Fruit fly (Drosophila melanogaster) whole organism, embryonic: ENCODE data around the gene CG33702.
A peak's percentile ranks its signal among the peaks of the same experiment; 100 is the strongest.

ENCODE experiments used
- Abd-B ChIP-seq: fragments of 200-800 bp; sonication (Bioruptor generic); optimal IDR thresholded peaks from 2 replicates; lab custom pipeline; 2018; ENCODE audit warnings: missing biosample characterization, mild to moderate bottlenecking, missing genetic modification characterization, moderate library complexity
- Aef1 ChIP-seq: fragments of 200-800 bp; sonication (Bioruptor generic); IDR thresholded peaks from 3 replicates; pipeline ENCODE4 v1.3.6; 2022; ENCODE audit warnings: missing biosample characterization, missing genetic modification characterization
- CG11085 ChIP-seq: fragments of 200-800 bp; sonication (Bioruptor generic); IDR thresholded peaks from 2 replicates; pipeline ENCODE4 v1.3.6; 2022; ENCODE audit warnings: missing biosample characterization, missing genetic modification characterization
- CG12219 ChIP-seq: fragments of 200-800 bp; sonication (Bioruptor generic); optimal IDR thresholded peaks from 3 replicates; lab custom pipeline; 2018; ENCODE audit warnings: missing biosample characterization, mild to moderate bottlenecking, missing genetic modification characterization
- CG12744 ChIP-seq: fragments of 200-800 bp; sonication (Bioruptor generic); optimal IDR thresholded peaks from 2 replicates; lab custom pipeline; 2016; ENCODE audit warnings: missing biosample characterization, missing genetic modification characterization
- CG12942 ChIP-seq: fragments of 200-800 bp; sonication (Bioruptor generic); optimal IDR thresholded peaks from 3 replicates; lab custom pipeline; 2016; ENCODE audit warnings: missing biosample characterization, missing genetic modification characterization
- CG14860 ChIP-seq: fragments of 200-800 bp; sonication (Bioruptor generic); IDR thresholded peaks from 3 replicates; pipeline ENCODE4 v1.3.6; 2022; ENCODE audit warnings: missing biosample characterization, missing genetic modification characterization; ENCODE audit not compliant: partially characterized antibody
- CG15073 ChIP-seq: fragments of 200-800 bp; sonication (Bioruptor generic); optimal IDR thresholded peaks from 2 replicates; lab custom pipeline; 2016; ENCODE audit warnings: missing biosample characterization, missing genetic modification characterization
- CG16863 ChIP-seq: fragments of 200-800 bp; sonication (Bioruptor generic); optimal IDR thresholded peaks from 3 replicates; lab custom pipeline; 2016; ENCODE audit warnings: missing biosample characterization, missing genetic modification characterization
- CG18764 ChIP-seq: fragments of 200-800 bp; sonication (Bioruptor generic); optimal IDR thresholded peaks from 3 replicates; lab custom pipeline; 2016; ENCODE audit warnings: missing biosample characterization, missing genetic modification characterization
- CG3163 ChIP-seq: fragments of 200-800 bp; sonication (Bioruptor generic); optimal IDR thresholded peaks from 3 replicates; lab custom pipeline; 2016; ENCODE audit warnings: missing biosample characterization, missing genetic modification characterization
- CG34376 ChIP-seq: fragments of 200-800 bp; sonication (Bioruptor generic); optimal IDR thresholded peaks from 2 replicates; lab custom pipeline; 2018; ENCODE audit warnings: missing biosample characterization, mild to moderate bottlenecking, missing genetic modification characterization
- CG4328 ChIP-seq: fragments of 200-800 bp; sonication (Bioruptor generic); optimal IDR thresholded peaks from 3 replicates; lab custom pipeline; 2017; ENCODE audit warnings: missing biosample characterization, missing genetic modification reagents, missing genetic modification characterization
- CG4360 ChIP-seq: fragments of 200-800 bp; sonication (Bioruptor generic); IDR thresholded peaks from 2 replicates; pipeline ENCODE4 v1.3.6; 2022; ENCODE audit warnings: missing biosample characterization, missing genetic modification characterization
- CG6254 ChIP-seq: fragments of 200-800 bp; sonication (Bioruptor generic); optimal IDR thresholded peaks from 3 replicates; lab custom pipeline; 2017; ENCODE audit warnings: mild to moderate bottlenecking, missing biosample characterization, missing genetic modification reagents, missing genetic modification characterization
- H2.0 ChIP-seq: fragments of 200-800 bp; sonication (Bioruptor generic); IDR thresholded peaks from 2 replicates; pipeline ENCODE4 v1.3.6; 2022; ENCODE audit warnings: missing biosample characterization, missing genetic modification characterization
- HHEX ChIP-seq: fragments of 200-800 bp; sonication (Bioruptor generic); optimal IDR thresholded peaks from 3 replicates; lab custom pipeline; 2017; ENCODE audit warnings: missing biosample characterization, mild to moderate bottlenecking, missing genetic modification characterization, missing genetic modification reagents
- Hand ChIP-seq: fragments of 200-800 bp; sonication (Bioruptor generic); optimal IDR thresholded peaks from 2 replicates; lab custom pipeline; 2017; ENCODE audit warnings: mild to moderate bottlenecking, missing biosample characterization, missing genetic modification reagents, missing genetic modification characterization
- Lhr ChIP-seq: fragments of 200-800 bp; sonication (Bioruptor generic); optimal IDR thresholded peaks from 3 replicates; lab custom pipeline; 2017; ENCODE audit warnings: mild to moderate bottlenecking, missing biosample characterization, missing genetic modification reagents, missing genetic modification characterization
- MBD-R2 ChIP-seq: fragments of 200-800 bp; sonication (Bioruptor generic); IDR thresholded peaks from 2 replicates; pipeline ENCODE4 v1.3.6; 2022; ENCODE audit warnings: missing biosample characterization, missing genetic modification characterization
- Mes4 ChIP-seq: fragments of 200-800 bp; sonication (Bioruptor generic); optimal IDR thresholded peaks from 2 replicates; lab custom pipeline; 2016; ENCODE audit warnings: missing biosample characterization, missing genetic modification characterization
- Rfx ChIP-seq: fragments of 200-800 bp; sonication (Bioruptor generic); IDR thresholded peaks from 2 replicates; pipeline ENCODE4 v1.3.6; 2022; ENCODE audit warnings: missing biosample characterization, missing genetic modification characterization
- Ssrp ChIP-seq: fragments of 200-800 bp; sonication (Bioruptor generic); optimal IDR thresholded peaks from 2 replicates; lab custom pipeline; 2018; ENCODE audit warnings: missing biosample characterization, mild to moderate bottlenecking, missing genetic modification characterization, moderate library complexity
- Trl ChIP-seq, 3 experiments: fragments of >200 bp in 2 of 3; fragments of 200-800 bp in 1 of 3; sonication (Bioruptor generic) in 1 of 3; optimal IDR thresholded peaks; 2 replicates in 1 of 3; 3 replicates in 2 of 3; lab custom pipeline; 2016 to 2017; ENCODE audit warnings: missing biosample characterization in 1 of 3, missing genetic modification characterization in 1 of 3
- bowl ChIP-seq: fragments of 200-800 bp; sonication (Bioruptor generic); IDR thresholded peaks from 2 replicates; pipeline ENCODE4 v1.3.6; 2022; ENCODE audit warnings: missing biosample characterization, missing genetic modification characterization
- br ChIP-seq: fragments of >200 bp; optimal IDR thresholded peaks from 2 replicates; lab custom pipeline; 2017
- chinmo ChIP-seq: fragments of 200-800 bp; sonication (Bioruptor generic); IDR thresholded peaks from 4 replicates; pipeline ENCODE4 v1.3.6; 2022; ENCODE audit warnings: missing biosample characterization, missing genetic modification characterization; ENCODE audit not compliant: partially characterized antibody
- chm ChIP-seq: fragments of 200-800 bp; sonication (Bioruptor generic); IDR thresholded peaks from 2 replicates; pipeline ENCODE4 v1.3.6; 2022; ENCODE audit warnings: missing biosample characterization, missing genetic modification characterization
- da ChIP-seq: fragments of 200-800 bp; sonication (Bioruptor generic); optimal IDR thresholded peaks from 2 replicates; lab custom pipeline; 2016; ENCODE audit warnings: missing biosample characterization, missing genetic modification characterization
- danr ChIP-seq: fragments of 200-800 bp; sonication (Bioruptor generic); IDR thresholded peaks from 2 replicates; pipeline ENCODE4 v1.3.6; 2022; ENCODE audit warnings: missing biosample characterization, missing genetic modification characterization
- dysf ChIP-seq: fragments of 200-800 bp; sonication (Bioruptor generic); IDR thresholded peaks from 3 replicates; pipeline ENCODE4 v1.3.6; 2022; ENCODE audit warnings: missing biosample characterization, missing genetic modification characterization
- emc ChIP-seq: fragments of 200-800 bp; sonication (Bioruptor generic); optimal IDR thresholded peaks from 2 replicates; lab custom pipeline; 2016; ENCODE audit warnings: missing biosample characterization, missing genetic modification characterization
- gsb-n ChIP-seq: fragments of 200-800 bp; sonication (Bioruptor generic); optimal IDR thresholded peaks from 3 replicates; lab custom pipeline; 2018; ENCODE audit warnings: missing biosample characterization, mild to moderate bottlenecking, missing genetic modification characterization
- hbn ChIP-seq: fragments of 200-800 bp; sonication (Bioruptor generic); IDR thresholded peaks from 2 replicates; pipeline ENCODE4 v1.3.6; 2022; ENCODE audit warnings: missing biosample characterization, missing genetic modification characterization; ENCODE audit not compliant: partially characterized antibody
- her ChIP-seq: fragments of 200-800 bp; sonication (Bioruptor generic); optimal IDR thresholded peaks from 2 replicates; lab custom pipeline; 2016; ENCODE audit warnings: missing biosample characterization, missing genetic modification characterization
- inv ChIP-seq: fragments of 200-800 bp; sonication (Bioruptor generic); IDR thresholded peaks from 2 replicates; pipeline ENCODE4 v1.3.6; 2022; ENCODE audit warnings: missing biosample characterization, missing genetic modification characterization; ENCODE audit not compliant: partially characterized antibody
- kah ChIP-seq: fragments of 200-800 bp; sonication (Bioruptor generic); optimal IDR thresholded peaks from 2 replicates; lab custom pipeline; 2018; ENCODE audit warnings: missing biosample characterization, mild to moderate bottlenecking, missing genetic modification characterization
- kay ChIP-seq: fragments of 200-800 bp; sonication (Bioruptor generic); optimal IDR thresholded peaks from 2 replicates; lab custom pipeline; 2016; ENCODE audit warnings: missing biosample characterization, missing genetic modification characterization
- knrl ChIP-seq: fragments of 200-800 bp; sonication (Bioruptor generic); IDR thresholded peaks from 3 replicates; pipeline ENCODE4 v1.3.6; 2022; ENCODE audit warnings: missing biosample characterization, missing genetic modification characterization; ENCODE audit not compliant: partially characterized antibody
- mam ChIP-seq: fragments of 200-800 bp; sonication (Bioruptor generic); optimal IDR thresholded peaks from 3 replicates; lab custom pipeline; 2016; ENCODE audit warnings: missing biosample characterization, missing genetic modification characterization
- prd ChIP-seq, 3 experiments: fragments of >200 bp in 2 of 3; fragments of 200-800 bp in 1 of 3; sonication (Bioruptor generic) in 1 of 3; optimal IDR thresholded peaks in 2 of 3; IDR thresholded peaks in 1 of 3; 2 replicates in 2 of 3; 3 replicates in 1 of 3; pipeline versions ENCODE4 v1.3.6 to Lab custom; 2017 to 2022; ENCODE audit warnings: missing biosample characterization in 1 of 3, missing genetic modification characterization in 1 of 3
- pros ChIP-seq: fragments of 200-800 bp; sonication (Bioruptor generic); optimal IDR thresholded peaks from 3 replicates; lab custom pipeline; 2019; ENCODE audit warnings: missing biosample characterization, mild to moderate bottlenecking, missing genetic modification characterization, moderate library complexity
- row ChIP-seq: fragments of 200-800 bp; sonication (Bioruptor generic); IDR thresholded peaks from 3 replicates; pipeline ENCODE4 v1.3.6; 2022; ENCODE audit warnings: missing biosample characterization, missing genetic modification characterization
- sens ChIP-seq: fragments of 200-800 bp; sonication (Bioruptor generic); peaks from one replicate; lab custom pipeline; 2016; ENCODE audit warnings: missing biosample characterization, missing genetic modification characterization
- slbo ChIP-seq: fragments of 200-800 bp; sonication (Bioruptor generic); IDR thresholded peaks from 2 replicates; pipeline ENCODE4 v1.3.6; 2022; ENCODE audit warnings: missing biosample characterization, missing genetic modification characterization
- slou ChIP-seq: fragments of 200-800 bp; sonication (Bioruptor generic); optimal IDR thresholded peaks from 3 replicates; lab custom pipeline; 2016; ENCODE audit warnings: missing biosample characterization, missing genetic modification characterization
- sr ChIP-seq: fragments of 200-800 bp; sonication (Bioruptor generic); IDR thresholded peaks from 3 replicates; pipeline ENCODE4 v1.3.6; 2022; ENCODE audit warnings: missing biosample characterization, missing genetic modification characterization
- tup ChIP-seq: fragments of 200-800 bp; sonication (Bioruptor generic); optimal IDR thresholded peaks from 2 replicates; lab custom pipeline; 2016; ENCODE audit warnings: missing biosample characterization, mild to moderate bottlenecking, missing genetic modification characterization, moderate library complexity
- unpg ChIP-seq: fragments of 200-800 bp; sonication (Bioruptor generic); optimal IDR thresholded peaks from 3 replicates; lab custom pipeline; 2018; ENCODE audit warnings: missing biosample characterization, mild to moderate bottlenecking, missing genetic modification characterization, moderate library complexity
- vfl ChIP-seq: fragments of 200-800 bp; sonication (Bioruptor generic); optimal IDR thresholded peaks from 2 replicates; lab custom pipeline; 2016; ENCODE audit warnings: missing biosample characterization, missing genetic modification characterization
- wor ChIP-seq: fragments of 200-800 bp; sonication (Bioruptor generic); IDR thresholded peaks from 2 replicates; pipeline ENCODE4 v1.3.6; 2022; ENCODE audit warnings: missing biosample characterization, missing genetic modification characterization

Gene CG33702

dm6 chr3L:9546875-9547324 lies 33.7 kb upstream of the CG33702 start, which contains the start of gene CG42673 (continued):
- TF ChIP-seq dysf (GFP tag; lab: Robert Waterston, UW), result no peak
- peak; percentile 99 for TF ChIP-seq CG3163
- no peak for TF ChIP-seq unpg (GFP tag; lab: Kevin White, UChicago)
- no peak for TF ChIP-seq inv (GFP tag; lab: Robert Waterston, UW)
- peak; percentile 0 for TF ChIP-seq CG34376 (GFP tag; lab: Kevin White, UChicago)
- TF ChIP-seq CG18764 (GFP tag; lab: Kevin White, UChicago), result no peak
- no peak for TF ChIP-seq CG12942 (GFP tag; lab: Kevin White, UChicago)
- no peak for TF ChIP-seq HHEX
- TF ChIP-seq kay (GFP tag; lab: Kevin White, UChicago), result no peak
- peak; percentile 13; the same call in 1 of the 2 replicates for TF ChIP-seq slbo (GFP tag; lab: Robert Waterston, UW)
- no peak for TF ChIP-seq Lhr (GFP tag; lab: Kevin White, UChicago)
- TF ChIP-seq tup, result no peak
- TF ChIP-seq Hand, result peak; percentile 28
- peak; percentile 47; the same call in 1 of the 2 replicates for TF ChIP-seq hbn (GFP tag; lab: Robert Waterston, UW)
- no peak for TF ChIP-seq H2.0
- no peak for TF ChIP-seq row (GFP tag; lab: Robert Waterston, UW)
- TF ChIP-seq knrl, result no peak
- TF ChIP-seq CG15073 (GFP tag; lab: Kevin White, UChicago), result no peak
- no peak for TF ChIP-seq vfl (GFP tag; lab: Kevin White, UChicago)
- no peak for TF ChIP-seq prd (optimal IDR thresholded peaks at IDR 0.05; lab: Kevin White, UChicago)
- no peak for TF ChIP-seq prd (GFP tag; IDR thresholded peaks at IDR 0.05; lab: Robert Waterston, UW)
- TF ChIP-seq slou (GFP tag; lab: Kevin White, UChicago), result no peak
- TF ChIP-seq Trl (optimal IDR thresholded peaks at IDR 0.05; lab: Kevin White, UChicago), result peak; percentile 86 to 89
- TF ChIP-seq Trl (GFP tag; optimal IDR thresholded peaks at IDR 0.05; lab: Kevin White, UChicago), result peak; percentile 15
- no peak for TF ChIP-seq danr (GFP tag; lab: Robert Waterston, UW)
- peak; percentile 17 for TF ChIP-seq her (GFP tag; lab: Kevin White, UChicago)
- TF ChIP-seq Rfx (GFP tag; lab: Robert Waterston, UW), result peak; percentile 25; the same call in 1 of the 2 replicates
- no peak for TF ChIP-seq Ssrp (tag; lab: Kevin White, UChicago)
- no peak for TF ChIP-seq Abd-B (GFP tag; lab: Kevin White, UChicago)
- no peak for TF ChIP-seq chm (GFP tag; lab: Robert Waterston, UW)
- no peak for TF ChIP-seq emc (GFP tag; lab: Kevin White, UChicago)
- peak; percentile 84; the same call in 2 of the 4 replicates for TF ChIP-seq chinmo (GFP tag; lab: Robert Waterston, UW)
- TF ChIP-seq mam (GFP tag; lab: Kevin White, UChicago), result no peak
- TF ChIP-seq da (GFP tag; lab: Kevin White, UChicago), result no peak
- TF ChIP-seq Aef1, result no peak; the same call in 2 of the 3 replicates
- no peak for TF ChIP-seq Mes4 (GFP tag; lab: Kevin White, UChicago)
- peak; percentile 16 for TF ChIP-seq kah (GFP tag; lab: Kevin White, UChicago)
- no peak for TF ChIP-seq pros (GFP tag; lab: Kevin White, UChicago)
- TF ChIP-seq CG16863, result no peak
- TF ChIP-seq CG12744 (GFP tag; lab: Kevin White, UChicago), result no peak
- no peak for TF ChIP-seq gsb-n
- no peak for TF ChIP-seq sr (GFP tag; lab: Robert Waterston, UW)
- TF ChIP-seq CG11085, result no peak
- TF ChIP-seq MBD-R2 (GFP tag; lab: Robert Waterston, UW), result no peak
- TF ChIP-seq wor (GFP tag; lab: Robert Waterston, UW), result no peak
- peak; percentile 17 for TF ChIP-seq sens (GFP tag; lab: Kevin White, UChicago)
- TF ChIP-seq CG6254 (GFP tag; lab: Kevin White, UChicago), result peak; percentile 98
- no peak for TF ChIP-seq CG4360
- no peak for TF ChIP-seq CG4328
- TF ChIP-seq CG12219 (GFP tag; lab: Kevin White, UChicago), result no peak
- TF ChIP-seq bowl (GFP tag; lab: Robert Waterston, UW), result peak; percentile 22; the same call in 1 of the 2 replicates
- no peak for TF ChIP-seq br (lab: Kevin White, UChicago)
- TF ChIP-seq CG14860 (GFP tag; lab: Robert Waterston, UW), result no peak
